Fruit fly (Drosophila melanogaster): ENCODE measurements around the gene Sema1a.

Gene Sema1a

dm6 chr2L:8694250-8694704 lies 152.3 kb downstream of the Sema1a start (continued):
- TF ChIP-seq Aef1 (GFP tag; IDR thresholded peaks at IDR 0.05) (no peak), ssp (GFP tag; IDR thresholded peaks at IDR 0.05) (no peak), sens (GFP tag) (peak; percentile 73), CG2199 (GFP tag; IDR thresholded peaks at IDR 0.05) (peak; percentile 92; the same call in 2 of the 3 replicates), CG8765 (GFP tag; IDR thresholded peaks at IDR 0.05) (no peak), Fer3 (tag; optimal IDR thresholded peaks at IDR 0.05) (no peak), Dip2 (GFP tag; IDR thresholded peaks at IDR 0.05) (no peak), hb (GFP tag; IDR thresholded peaks at IDR 0.05; ENCODE audit: partially characterized antibody) (no peak), fd96Cb (tag; optimal IDR thresholded peaks at IDR 0.05) (no peak), CG13424 (tag; optimal IDR thresholded peaks at IDR 0.05) (peak; percentile 2), CG7745 (tag; optimal IDR thresholded peaks at IDR 0.05) (no peak), pnt (GFP tag; optimal IDR thresholded peaks at IDR 0.05) (no peak), Hand (GFP tag; optimal IDR thresholded peaks at IDR 0.05) (peak; percentile 16), gcm2 (GFP tag; optimal IDR thresholded peaks at IDR 0.05) (no peak), zfh1 (GFP tag; IDR thresholded peaks at IDR 0.05) (0 out of 3 replicates have a peak, but pooled peaks have one; percentile 45), zen2 (GFP tag; IDR thresholded peaks at IDR 0.05; ENCODE audit: partially characterized antibody) (peak; percentile 21; the same call in 1 of the 3 replicates), CG1233 (GFP tag; optimal IDR thresholded peaks at IDR 0.05) (no peak), BtbVII (GFP tag; optimal IDR thresholded peaks at IDR 0.05) (no peak), CG12236 (GFP tag; optimal IDR thresholded peaks at IDR 0.05) (no peak), CG14965 (GFP tag; optimal IDR thresholded peaks at IDR 0.05; ENCODE audit: borderline replicate concordance) (no peak), dimm (GFP tag; IDR thresholded peaks at IDR 0.05) (no peak), usp (GFP tag; optimal IDR thresholded peaks at IDR 0.05) (no peak), Lpt (GFP tag; optimal IDR thresholded peaks at IDR 0.05) (no peak), caup (GFP tag; optimal IDR thresholded peaks at IDR 0.05; ENCODE audit: severe bottlenecking) (peak; percentile 59), ewg (GFP tag; optimal IDR thresholded peaks at IDR 0.05) (no peak), CG14441 (GFP tag; IDR thresholded peaks at IDR 0.05) (0 out of 2 replicates have a peak, but pooled peaks have one; percentile 14), rib (GFP tag; IDR thresholded peaks at IDR 0.05) (peak; percentile 52), Hmr (GFP tag; optimal IDR thresholded peaks at IDR 0.05) (peak; percentile 66), E2f2 (GFP tag; IDR thresholded peaks at IDR 0.05) (no peak), lola (GFP tag; optimal IDR thresholded peaks at IDR 0.05) (no peak), tap (tag; optimal IDR thresholded peaks at IDR 0.05) (peak; percentile 48), fd64A (GFP tag; optimal IDR thresholded peaks at IDR 0.05) (peak; percentile 34), pum (GFP tag; optimal IDR thresholded peaks at IDR 0.05) (no peak), CG6175 (GFP tag; IDR thresholded peaks at IDR 0.05) (no peak), HmgZ (tag; optimal IDR thresholded peaks at IDR 0.05) (peak; percentile 64), CG18262 (tag; optimal IDR thresholded peaks at IDR 0.05) (no peak), kni (GFP tag; optimal IDR thresholded peaks at IDR 0.05) (no peak), CG16779 (GFP tag; IDR thresholded peaks at IDR 0.05) (no peak), zfh2 (GFP tag; optimal IDR thresholded peaks at IDR 0.05) (no peak), CG7357 (GFP tag; IDR thresholded peaks at IDR 0.05) (no peak), mirr (GFP tag; optimal IDR thresholded peaks at IDR 0.05) (peak; percentile 89), CG11504 (tag; optimal IDR thresholded peaks at IDR 0.05) (no peak), Stat92E (GFP tag; optimal IDR thresholded peaks at IDR 0.05) (peak in 1 of 3 experiments; percentile 6), az2 (GFP tag; optimal IDR thresholded peaks at IDR 0.05) (no peak), CG18476 (GFP tag; optimal IDR thresholded peaks at IDR 0.05) (no peak), Ssrp (tag; optimal IDR thresholded peaks at IDR 0.05) (no peak), CG17359 (tag; optimal IDR thresholded peaks at IDR 0.05) (peak; percentile 13), Dbx (GFP tag; IDR thresholded peaks at IDR 0.05) (no peak), sr (GFP tag; IDR thresholded peaks at IDR 0.05) (no peak), odd (GFP tag; optimal IDR thresholded peaks at IDR 0.05) (no peak), CG4730 (GFP tag; IDR thresholded peaks at IDR 0.05) (no peak)

Measured in whole organism, embryonic.